Fruit fly (Drosophila melanogaster): ENCODE data around the gene eIF4EHP.

The eIF4EHP gene

dm6 chr3R:24065718-24066117 is 43.0 kb downstream of the eIF4EHP start (continued):
- TF ChIP-seq ken (GFP tag; IDR thresholded peaks at IDR 0.05) (no peak), CG16813 (GFP tag; IDR thresholded peaks at IDR 0.05; ENCODE audit: partially characterized antibody) (peak; percentile 50; the same call in 2 of the 3 replicates), Hmx (GFP tag; optimal IDR thresholded peaks at IDR 0.05) (no peak), CG6791 (GFP tag; IDR thresholded peaks at IDR 0.05; ENCODE audit: partially characterized antibody) (peak; percentile 68; the same call in 2 of the 3 replicates), CG13296 (GFP tag; optimal IDR thresholded peaks at IDR 0.05) (no peak), CG8281 (tag; optimal IDR thresholded peaks at IDR 0.05) (peak; percentile 69), fd3F (GFP tag; optimal IDR thresholded peaks at IDR 0.05) (no peak), CG3407 (GFP tag; optimal IDR thresholded peaks at IDR 0.05) (no peak), CG2199 (GFP tag; IDR thresholded peaks at IDR 0.05) (0 out of 3 replicates have a peak, but pooled peaks have one; percentile 62), CG8359 (GFP tag; optimal IDR thresholded peaks at IDR 0.05; ENCODE audit: borderline replicate concordance) (no peak), pum (GFP tag; optimal IDR thresholded peaks at IDR 0.05) (no peak), CG7839 (tag; optimal IDR thresholded peaks at IDR 0.05) (no peak), D19B (GFP tag; optimal IDR thresholded peaks at IDR 0.05) (no peak), bbx (GFP tag; IDR thresholded peaks at IDR 0.05; ENCODE audit: partially characterized antibody) (0 out of 2 replicates have a peak, but pooled peaks have one; percentile 10), pfk (GFP tag; optimal IDR thresholded peaks at IDR 0.05) (peak; percentile 72), Abd-B (GFP tag; optimal IDR thresholded peaks at IDR 0.05) (no peak), CG15601 (tag; optimal IDR thresholded peaks at IDR 0.05) (no peak), E2f1 (GFP tag; IDR thresholded peaks at IDR 0.05) (no peak)

- TF ChIP-seq CG3847 (GFP tag; IDR thresholded peaks at IDR 0.05) (no peak), CG12659 (GFP tag; optimal IDR thresholded peaks at IDR 0.05) (peak; percentile 83), az2 (GFP tag; optimal IDR thresholded peaks at IDR 0.05) (peak; percentile 39), H15 (GFP tag; IDR thresholded peaks at IDR 0.05) (no peak), Oli (tag; optimal IDR thresholded peaks at IDR 0.05) (no peak), CG13894 (tag; optimal IDR thresholded peaks at IDR 0.05) (peak; percentile 83), ato (GFP tag; IDR thresholded peaks at IDR 0.05; ENCODE audit: partially characterized antibody) (peak; percentile 99), slbo (GFP tag; IDR thresholded peaks at IDR 0.05) (peak; percentile 72), CG42726 (GFP tag; IDR thresholded peaks at IDR 0.05; ENCODE audit: partially characterized antibody) (peak; percentile 99), Dfd (GFP tag; optimal IDR thresholded peaks at IDR 0.05) (no peak), ara (GFP tag; IDR thresholded peaks at IDR 0.05) (no peak), salm (tag; optimal IDR thresholded peaks at IDR 0.05) (no peak), Six4 (GFP tag; optimal IDR thresholded peaks at IDR 0.05) (no peak), CG10274 (GFP tag; optimal IDR thresholded peaks at IDR 0.05) (no peak), B-H1 (GFP tag; IDR thresholded peaks at IDR 0.05) (no peak), CG9817 (tag; optimal IDR thresholded peaks at IDR 0.05) (no peak), Fer1 (GFP tag; optimal IDR thresholded peaks at IDR 0.05) (peak; percentile 51), inv (GFP tag; IDR thresholded peaks at IDR 0.05; ENCODE audit: partially characterized antibody) (peak; percentile 100), CG11085 (GFP tag; IDR thresholded peaks at IDR 0.05) (no peak), sc (optimal IDR thresholded peaks at IDR 0.05) (no peak), sc (GFP tag; optimal IDR thresholded peaks at IDR 0.05) (no peak), Hsf (GFP tag; optimal IDR thresholded peaks at IDR 0.05) (peak; percentile 29), Opbp (GFP tag; IDR thresholded peaks at IDR 0.05; ENCODE audit: partially characterized antibody) (peak; percentile 100), PHDP (tag; optimal IDR thresholded peaks at IDR 0.05) (peak; percentile 26), Meics (GFP tag; optimal IDR thresholded peaks at IDR 0.05) (peak; percentile 29), schlank (tag; optimal IDR thresholded peaks at IDR 0.05) (peak; percentile 24), mirr (GFP tag; optimal IDR thresholded peaks at IDR 0.05) (no peak), Lim3 (GFP tag; IDR thresholded peaks at IDR 0.05) (no peak), tin (GFP tag; optimal IDR thresholded peaks at IDR 0.05) (peak; percentile 13), abd-A (tag; optimal IDR thresholded peaks at IDR 0.05) (no peak), pan (optimal IDR thresholded peaks at IDR 0.05) (no peak), pan (GFP tag; optimal IDR thresholded peaks at IDR 0.05 in 1 of 2, IDR thresholded peaks at IDR 0.05 in 1 of 2) (peak in 1 of 2 experiments; percentile 44), cg (GFP tag; optimal IDR thresholded peaks at IDR 0.05) (no peak)
Measured at dm6 chr3R:24058041-24058440, 50.7 kb downstream of the eIF4EHP start, which contains the start of gene SMC1. Gene SMC1 (plus strand): TSS chr3R:24058287.
